Worm (Caenorhabditis elegans) whole organism, L4 larva: ENCODE results near the gene B0302.5.

ENCODE experiments used
- F26F4.8 ChIP-seq: fragments of 200-800 bp; sonication (Bioruptor generic); conservative IDR thresholded peaks from 2 replicates; pipeline ENCODE4 v1.3.6; 2022; ENCODE audit warnings: missing genetic modification characterization, missing compliant biosample characterization
- R02D3.7 ChIP-seq: fragments of 150-350 bp; sonication (generic microtip); optimal IDR thresholded peaks from 3 replicates; lab custom pipeline; 2014; ENCODE audit warnings: missing biosample characterization, missing genetic modification characterization
- T26A8.4 ChIP-seq: fragments of 200-800 bp; sonication (Bioruptor generic); IDR thresholded peaks from 2 replicates; pipeline ENCODE4 v1.3.6; 2022; ENCODE audit warnings: missing genetic modification characterization, missing compliant biosample characterization
- ZK337.2 ChIP-seq: fragments of 200-800 bp; sonication (Bioruptor generic); IDR thresholded peaks from 2 replicates; pipeline ENCODE4 v1.3.6; 2022; ENCODE audit warnings: missing genetic modification reagents, missing genetic modification characterization, missing compliant biosample characterization
- aha-1 ChIP-seq: fragments of 150-350 bp; peaks from one replicate; lab custom pipeline; 2014; ENCODE audit warnings: missing biosample characterization, missing genetic modification characterization
- aly-2 ChIP-seq: sonication (generic microtip); optimal IDR thresholded peaks from 2 replicates; lab custom pipeline; 2018; ENCODE audit warnings: missing biosample characterization, missing genetic modification characterization
- ama-1 ChIP-seq: fragments of 150-350 bp; optimal IDR thresholded peaks from 2 replicates; lab custom pipeline; 2014; ENCODE audit warnings: inconsistent platforms, mixed read lengths
- ceh-62 ChIP-seq: sonication (generic microtip); optimal IDR thresholded peaks from 2 replicates; lab custom pipeline; 2017; ENCODE audit warnings: missing biosample characterization, missing genetic modification characterization
- ctbp-1 ChIP-seq: fragments of 200-800 bp; sonication (Bioruptor generic); IDR thresholded peaks from 2 replicates; pipeline ENCODE4 v1.3.6; 2022; ENCODE audit warnings: missing genetic modification reagents, missing genetic modification characterization, missing compliant biosample characterization
- daf-12 ChIP-seq: fragments of 150-350 bp; optimal IDR thresholded peaks from 2 replicates; lab custom pipeline; 2014; ENCODE audit warnings: missing biosample characterization, missing genetic modification reagents, missing genetic modification characterization
- daf-16 ChIP-seq, 3 experiments: sonication (generic microtip); optimal IDR thresholded peaks; 2 replicates each; lab custom pipeline; 2016 to 2017; ENCODE audit warnings: missing genetic modification characterization in 3 of 3, missing genetic modification reagents in 3 of 3, mild to moderate bottlenecking in 2 of 3, missing compliant biosample characterization in 2 of 3, missing biosample characterization in 1 of 3, moderate library complexity in 1 of 3
- dmd-6 ChIP-seq: fragments of 200-800 bp; sonication (Bioruptor generic); IDR thresholded peaks from 2 replicates; pipeline ENCODE4 v1.3.6; 2022; ENCODE audit warnings: missing genetic modification reagents, missing genetic modification characterization, missing compliant biosample characterization
- dmd-9 ChIP-seq: fragments of 200-800 bp; sonication (Bioruptor generic); IDR thresholded peaks from 2 replicates; pipeline ENCODE4 v1.3.6; 2022; ENCODE audit warnings: missing genetic modification reagents, missing genetic modification characterization, missing compliant biosample characterization
- fkh-10 ChIP-seq: fragments of 150-350 bp; optimal IDR thresholded peaks from 2 replicates; lab custom pipeline; 2014; ENCODE audit warnings: missing biosample characterization, missing genetic modification reagents, missing genetic modification characterization
- fos-1 ChIP-seq: fragments of 150-350 bp; optimal IDR thresholded peaks from 2 replicates; lab custom pipeline; 2014; ENCODE audit warnings: missing biosample characterization, missing genetic modification characterization
- gei-8 ChIP-seq: fragments of 200-800 bp; sonication (Bioruptor generic); optimal IDR thresholded peaks from 2 replicates; lab custom pipeline; 2018; ENCODE audit warnings: mild to moderate bottlenecking, missing genetic modification characterization, missing compliant biosample characterization
- hlh-11 ChIP-seq: fragments of 200-800 bp; sonication (Bioruptor generic); optimal IDR thresholded peaks from 2 replicates; lab custom pipeline; 2018; ENCODE audit warnings: mild to moderate bottlenecking, missing genetic modification characterization, missing compliant biosample characterization
- hmg-1.1 ChIP-seq: fragments of 200-800 bp; sonication (Bioruptor generic); IDR thresholded peaks from 2 replicates; pipeline ENCODE4 v1.3.6; 2022; ENCODE audit warnings: missing genetic modification reagents, missing genetic modification characterization, missing compliant biosample characterization
- jun-1 ChIP-seq: fragments of 150-350 bp; optimal IDR thresholded peaks from 2 replicates; lab custom pipeline; 2014; ENCODE audit warnings: missing biosample characterization, missing genetic modification reagents, missing genetic modification characterization
- lin-13 ChIP-seq: fragments of 150-350 bp; optimal IDR thresholded peaks from 2 replicates; lab custom pipeline; 2014; ENCODE audit warnings: missing biosample characterization, missing genetic modification reagents, missing genetic modification characterization
- lin-38 ChIP-seq: fragments of 200-800 bp; sonication (Bioruptor generic); IDR thresholded peaks from 2 replicates; pipeline ENCODE4 v1.3.6; 2022; ENCODE audit warnings: missing genetic modification reagents, missing genetic modification characterization, missing compliant biosample characterization
- lin-39 ChIP-seq: fragments of 150-350 bp; optimal IDR thresholded peaks from 2 replicates; lab custom pipeline; 2014; ENCODE audit warnings: missing biosample characterization, missing genetic modification reagents, missing genetic modification characterization
- madf-9 ChIP-seq: fragments of 200-800 bp; sonication (Bioruptor generic); conservative IDR thresholded peaks from 2 replicates; pipeline ENCODE4 v1.3.6; 2022; ENCODE audit warnings: missing genetic modification reagents, missing genetic modification characterization, missing compliant biosample characterization
- mes-2 ChIP-seq: sonication (generic microtip); optimal IDR thresholded peaks from 2 replicates; lab custom pipeline; 2016; ENCODE audit warnings: missing genotype, mild to moderate bottlenecking, missing genetic modification characterization, missing compliant biosample characterization; ENCODE audit not compliant: poor library complexity, severe bottlenecking
- mxl-3 ChIP-seq: fragments of 200-800 bp; sonication (Bioruptor generic); optimal IDR thresholded peaks from 2 replicates; lab custom pipeline; 2018; ENCODE audit warnings: mild to moderate bottlenecking, missing genetic modification characterization, missing compliant biosample characterization
- nhr-11 ChIP-seq: fragments of 150-350 bp; optimal IDR thresholded peaks from 2 replicates; lab custom pipeline; 2014; ENCODE audit warnings: missing biosample characterization, missing genetic modification characterization
- nhr-111 ChIP-seq: fragments of 200-800 bp; sonication (Bioruptor generic); optimal IDR thresholded peaks from 2 replicates; lab custom pipeline; 2018; ENCODE audit warnings: mild to moderate bottlenecking, missing genetic modification characterization, missing compliant biosample characterization
- nhr-28 ChIP-seq: fragments of 150-350 bp; optimal IDR thresholded peaks from 2 replicates; lab custom pipeline; 2014; ENCODE audit warnings: missing biosample characterization, missing genetic modification characterization
- nhr-48 ChIP-seq: sonication (generic microtip); optimal IDR thresholded peaks from 2 replicates; lab custom pipeline; 2016; ENCODE audit warnings: mild to moderate bottlenecking, missing genetic modification characterization, missing compliant biosample characterization
- nhr-6 ChIP-seq: fragments of 150-350 bp; optimal IDR thresholded peaks from 2 replicates; lab custom pipeline; 2014; ENCODE audit warnings: missing biosample characterization, missing genetic modification characterization
- rbr-2 ChIP-seq: sonication (generic microtip); optimal IDR thresholded peaks from 2 replicates; lab custom pipeline; 2016; ENCODE audit warnings: missing genotype, missing genetic modification characterization, missing compliant biosample characterization
- set-16 ChIP-seq: fragments of 200-800 bp; sonication (Bioruptor generic); IDR thresholded peaks from 2 replicates; pipeline ENCODE4 v1.3.6; 2022; ENCODE audit warnings: missing genetic modification reagents, missing genetic modification characterization, missing compliant biosample characterization
- snpc-4 ChIP-seq: fragments of 150-350 bp; optimal IDR thresholded peaks from 2 replicates; lab custom pipeline; 2014; ENCODE audit warnings: missing biosample characterization, missing genetic modification characterization
- spr-1 ChIP-seq: sonication (generic microtip); optimal IDR thresholded peaks from 2 replicates; lab custom pipeline; 2016; ENCODE audit warnings: mild to moderate bottlenecking, missing genetic modification characterization, missing compliant biosample characterization
- unc-130 ChIP-seq: sonication (generic microtip); optimal IDR thresholded peaks from 2 replicates; lab custom pipeline; 2016; ENCODE audit warnings: missing genetic modification reagents, missing genetic modification characterization, missing compliant biosample characterization
- unc-62 ChIP-seq, 3 experiments: fragments of 150-350 bp in 1 of 3; sonication (generic microtip); optimal IDR thresholded peaks in 2 of 3; peaks in 1 of 3; 1 replicate in 1 of 3; 2 replicates in 2 of 3; lab custom pipeline; 2014 to 2017; ENCODE audit warnings: missing biosample characterization in 3 of 3, missing genetic modification characterization in 3 of 3, missing genetic modification reagents in 3 of 3, missing genotype in 1 of 3
- vab-7 ChIP-seq: fragments of 200-800 bp; sonication (Bioruptor generic); IDR thresholded peaks from 2 replicates; pipeline ENCODE4 v1.3.6; 2022; ENCODE audit warnings: missing genetic modification reagents, missing genetic modification characterization, missing compliant biosample characterization
- zfp-3 ChIP-seq: fragments of 200-800 bp; sonication (Bioruptor generic); conservative IDR thresholded peaks from 2 replicates; pipeline ENCODE4 v1.3.6; 2022; ENCODE audit warnings: missing genetic modification reagents, missing genetic modification characterization, missing compliant biosample characterization
- ztf-11 ChIP-seq: fragments of 150-350 bp; optimal IDR thresholded peaks from 2 replicates; lab custom pipeline; 2014; ENCODE audit warnings: missing biosample characterization, missing genetic modification characterization

Gene B0302.5

DNA sequence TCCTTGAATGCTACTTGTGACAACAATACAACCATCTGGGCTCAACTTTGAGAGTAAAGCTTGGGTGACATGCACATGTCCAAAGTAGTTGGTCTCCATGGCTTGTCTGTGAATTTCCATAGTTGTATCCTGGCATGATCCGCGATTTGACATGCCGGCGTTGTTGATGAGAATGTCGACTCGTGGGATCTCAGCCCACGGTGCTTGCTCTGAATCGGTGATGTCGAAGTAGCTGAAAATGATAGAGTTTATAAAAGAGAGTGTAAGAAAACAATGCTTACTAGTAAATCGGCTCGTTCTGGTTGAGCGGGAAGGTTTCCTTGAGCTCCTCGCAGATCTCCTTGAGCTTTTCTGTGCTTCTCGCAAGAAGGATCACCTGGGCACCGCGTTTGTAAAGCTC, 40.1 kb upstream of the B0302.5 start:
- TF ChIP-seq ama-1 (lab: Kevin White, UChicago) (no peak), aha-1 (peak; percentile 99)

DNA sequence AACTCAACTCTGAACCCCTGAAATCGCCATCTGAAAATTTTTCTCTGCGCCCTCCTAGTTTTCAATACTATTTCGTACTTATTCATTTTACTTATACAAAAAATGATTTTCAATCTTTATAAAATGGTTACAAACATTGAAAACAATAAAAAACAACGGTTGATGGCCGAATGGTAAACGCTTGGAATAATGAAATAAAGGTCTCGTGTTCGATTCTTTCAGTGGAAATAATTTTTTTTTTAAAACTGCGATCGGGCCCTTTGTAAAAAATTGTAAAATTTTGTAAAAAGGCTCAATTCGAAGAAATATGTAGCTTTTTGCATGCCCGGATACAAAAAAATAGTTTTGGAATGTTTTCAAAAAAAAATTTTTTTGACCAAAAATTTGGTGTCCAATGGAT, 38.3 kb upstream of the B0302.5 start:
- peak; percentile 27; the same call in 1 of the 2 replicates for TF ChIP-seq lin-38 (GFP tag; lab: Robert Waterston, UW)

DNA sequence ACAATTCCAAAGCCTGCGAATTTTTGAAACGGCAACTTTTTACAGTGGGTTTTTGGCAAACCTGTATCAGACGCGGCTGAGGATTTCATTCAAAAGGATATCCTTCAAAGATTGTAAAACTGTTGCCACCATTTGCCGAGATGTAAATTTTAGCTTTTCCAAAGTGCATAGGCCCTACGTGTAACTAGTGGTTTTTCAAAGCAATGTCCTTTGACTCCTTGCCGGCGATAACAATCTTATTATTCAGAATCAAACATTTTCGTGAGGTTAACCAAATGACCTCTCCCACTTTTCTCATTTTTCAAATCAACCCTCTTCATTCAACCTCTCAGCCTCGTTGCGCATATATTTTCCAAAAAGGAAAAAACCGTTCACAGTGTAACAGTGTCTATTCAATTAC, 36.4 kb upstream of the B0302.5 start, which contains the start of gene T25G12.3:
Gene T25G12.3 (plus strand): TSS at position 301 of the 400 bp plus-strand sequence.
- TF ChIP-seq set-16 = no peak
- no peak for TF ChIP-seq daf-12 (tag; lab: Kevin White, UChicago)
- TF ChIP-seq nhr-28 (tag; lab: Kevin White, UChicago) = no peak
- no peak for TF ChIP-seq nhr-11 (tag; lab: Kevin White, UChicago)
- no peak for TF ChIP-seq zfp-3 (GFP tag; lab: Robert Waterston, UW)

DNA sequence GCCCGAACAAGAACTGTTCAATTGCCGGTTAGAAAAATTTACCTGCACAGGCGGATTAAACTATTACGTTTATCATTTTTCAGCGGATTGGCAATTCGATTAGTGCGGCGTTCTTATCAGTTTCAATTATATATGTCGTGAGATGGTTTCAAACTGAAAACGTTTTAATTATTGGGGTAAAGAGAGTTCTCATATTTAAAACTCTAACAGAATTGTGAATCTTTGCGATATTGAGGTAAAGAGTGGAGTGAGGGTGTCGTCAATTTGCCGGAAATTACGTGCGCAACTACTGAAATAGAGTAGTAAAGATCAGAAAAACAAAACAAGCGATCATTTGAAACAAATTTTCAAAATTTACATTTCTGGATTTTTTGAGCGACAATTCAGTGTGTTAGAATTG, 35.2 kb upstream of the B0302.5 start, which contains the start of gene T25G12.6:
Gene T25G12.6 (minus strand): TSS at position 101 of the 400 bp plus-strand sequence.
- TF ChIP-seq aha-1 = peak; percentile 0
- TF ChIP-seq spr-1 (tag; lab: Kevin White, UChicago) = no peak

DNA sequence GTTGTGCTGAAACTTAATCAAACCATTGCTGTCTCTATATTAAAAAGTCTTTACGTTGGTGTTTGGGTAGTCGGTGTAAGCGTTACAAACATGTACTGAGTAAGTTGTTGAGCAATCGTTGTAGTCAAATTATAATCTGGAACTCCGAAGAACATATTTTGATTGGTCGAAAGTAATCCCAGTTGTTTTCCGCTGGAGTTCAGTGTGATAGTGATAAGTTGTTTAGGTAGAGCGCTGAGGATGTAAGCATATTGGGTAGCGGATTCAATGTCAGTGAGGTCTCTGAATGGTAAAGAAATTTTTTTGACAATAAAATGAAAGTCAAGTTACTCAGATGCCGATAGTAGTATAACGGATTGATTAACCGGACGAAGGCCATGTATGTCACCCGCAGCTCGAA, 32.4 kb upstream of the B0302.5 start:
- TF ChIP-seq F26F4.8 (GFP tag; lab: Robert Waterston, UW) = no peak
- no peak for TF ChIP-seq nhr-6 (tag; lab: Kevin White, UChicago)
- no peak for TF ChIP-seq ZK337.2 (GFP tag; lab: Robert Waterston, UW)
- no peak for TF ChIP-seq madf-9
- no peak for TF ChIP-seq hlh-11
- TF ChIP-seq aly-2 (tag; lab: Kevin White, UChicago) = no peak
- no peak for TF ChIP-seq rbr-2 (tag; lab: Kevin White, UChicago)
- TF ChIP-seq T26A8.4 (GFP tag; lab: Robert Waterston, UW) = no peak
- no peak for TF ChIP-seq dmd-9 (GFP tag; lab: Robert Waterston, UW)
- no peak for TF ChIP-seq ctbp-1 (GFP tag; lab: Robert Waterston, UW)
- peak; percentile 6 for TF ChIP-seq aha-1
- TF ChIP-seq unc-62 (GFP tag; optimal IDR thresholded peaks at IDR 0.05 in 1 of 2; lab: Kevin White, UChicago) = peak in 1 of 2 experiments; percentile 97
- TF ChIP-seq unc-62 (tag; optimal IDR thresholded peaks at IDR 0.05; lab: Kevin White, UChicago) = no peak

DNA sequence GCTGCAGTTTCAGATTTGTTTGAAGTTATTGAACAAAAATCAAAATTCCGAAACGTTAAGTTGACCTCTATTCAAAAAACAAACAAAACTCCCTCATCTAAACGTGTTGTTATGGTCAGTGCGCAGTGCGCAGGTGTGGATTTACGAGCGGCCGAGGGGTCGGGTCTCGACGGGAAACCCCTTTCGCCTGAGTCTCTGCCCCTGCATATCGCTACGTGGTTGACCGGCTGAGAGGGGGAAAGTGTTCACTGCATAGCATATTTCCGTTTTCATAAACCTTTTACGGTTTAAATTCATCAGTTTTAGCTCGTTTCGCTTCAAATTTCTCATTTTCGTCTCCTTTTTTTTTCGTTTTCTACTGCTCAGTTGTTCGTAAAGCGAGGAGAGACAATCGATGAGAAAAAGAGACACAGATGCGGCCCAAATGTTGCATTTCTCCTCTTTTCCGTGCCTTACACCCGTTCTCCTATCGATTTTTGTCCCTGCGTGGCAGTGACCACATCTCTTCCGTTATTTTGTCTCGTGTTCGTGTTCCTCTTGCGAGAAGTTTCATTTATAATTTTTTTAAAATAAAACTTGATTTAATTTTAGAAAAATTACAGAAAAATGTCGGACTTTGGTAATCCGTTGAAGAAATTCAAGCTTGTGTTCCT, 27.1 kb upstream of the B0302.5 start, which contains the start of gene rab-6.2:
Gene rab-6.2 (plus strand): TSS at position 603 of the 653 bp plus-strand sequence.
- TF ChIP-seq lin-39 (tag; lab: Kevin White, UChicago) (no peak), vab-7 (GFP tag; lab: Robert Waterston, UW) (no peak), madf-9 (no peak), mes-2 (peak; percentile 48), ceh-62 (no peak), lin-13 (no peak), fos-1 (no peak), fkh-10 (no peak), zfp-3 (GFP tag; lab: Robert Waterston, UW) (no peak), gei-8 (GFP tag; lab: Kevin White, UChicago) (no peak), snpc-4 (tag; lab: Kevin White, UChicago) (no peak), unc-130 (GFP tag; lab: Kevin White, UChicago) (no peak), hlh-11 (peak; percentile 24), hmg-1.1 (GFP tag; lab: Robert Waterston, UW) (peak; percentile 28; the same call in 1 of the 2 replicates), dmd-6 (GFP tag; lab: Robert Waterston, UW) (no peak), nhr-111 (no peak), ztf-11 (tag; lab: Kevin White, UChicago) (no peak), mxl-3 (GFP tag; lab: Kevin White, UChicago) (peak; percentile 17), jun-1 (tag; lab: Kevin White, UChicago) (no peak), R02D3.7 (tag; lab: Kevin White, UChicago) (peak; percentile 19), set-16 (peak; percentile 26; the same call in 1 of the 2 replicates), nhr-48 (tag; lab: Kevin White, UChicago) (no peak), daf-16 (GFP tag; optimal IDR thresholded peaks at IDR 0.05; lab: Kevin White, UChicago) (no peak), daf-16 (tag; optimal IDR thresholded peaks at IDR 0.05; lab: Kevin White, UChicago) (no peak)
